Worm (Caenorhabditis elegans): ENCODE results near the gene Y37D8A.2.

The Y37D8A.2 gene

ce11 chrIII:12794200-12794599 lies 25.8 kb upstream of the Y37D8A.2 start:
- TF ChIP-seq ztf-4 (tag; optimal IDR thresholded peaks at IDR 0.05) (no peak), pqm-1 (tag; optimal IDR thresholded peaks at IDR 0.05) (no peak), unc-39 (tag; optimal IDR thresholded peaks at IDR 0.05) (no peak), egl-27 (tag; optimal IDR thresholded peaks at IDR 0.05) (no peak), ceh-28 (tag; optimal IDR thresholded peaks at IDR 0.05) (peak; percentile 93), elt-3 (tag; optimal IDR thresholded peaks at IDR 0.05) (no peak), aly-2 (tag; optimal IDR thresholded peaks at IDR 0.05) (no peak)

- TF ChIP-seq nhr-25 (tag; optimal IDR thresholded peaks at IDR 0.05) = peak; percentile 70
- no peak for TF ChIP-seq nhr-67 (tag; optimal IDR thresholded peaks at IDR 0.05)
These were observed 21.5 kb upstream of the Y37D8A.2 start, which contains the start of gene agmo-1 for ce11 chrIII:12798469-12798868. Gene agmo-1 (minus strand): TSS chrIII:12798569.

ce11 chrIII:12800529-12800928 lies 19.5 kb upstream of the Y37D8A.2 start:
- TF ChIP-seq zag-1 (tag; optimal IDR thresholded peaks at IDR 0.05) (no peak), elt-1 (tag; optimal IDR thresholded peaks at IDR 0.05) (peak; percentile 14), lin-15B (tag; optimal IDR thresholded peaks at IDR 0.05) (peak; percentile 21), nhr-25 (tag; optimal IDR thresholded peaks at IDR 0.05) (peak; percentile 75), nhr-43 (tag; optimal IDR thresholded peaks at IDR 0.05; ENCODE audit: poor library complexity, severe bottlenecking) (peak; percentile 16), pqm-1 (tag; optimal IDR thresholded peaks at IDR 0.05) (no peak), nhr-23 (tag; optimal IDR thresholded peaks at IDR 0.05) (peak; percentile 28)

ce11 chrIII:12806712-12807111 lies 13.3 kb upstream of the Y37D8A.2 start, which contains the start of gene BE10.5:
Gene BE10.5 (minus strand): TSS chrIII:12806812.
- TF ChIP-seq nhr-43 (tag; optimal IDR thresholded peaks at IDR 0.05; ENCODE audit: poor library complexity, severe bottlenecking) (no peak), nhr-23 (tag; optimal IDR thresholded peaks at IDR 0.05) (no peak), hmg-11 (tag; optimal IDR thresholded peaks at IDR 0.05) (no peak), nfya-1 (tag; optimal IDR thresholded peaks at IDR 0.05; ENCODE audit: insufficient read depth) (no peak), jun-1 (tag; optimal IDR thresholded peaks at IDR 0.05) (no peak)

- TF ChIP-seq tbx-2 (tag; optimal IDR thresholded peaks at IDR 0.05) (no peak), fkh-2 (tag; optimal IDR thresholded peaks at IDR 0.05) (no peak), nfya-1 (tag; optimal IDR thresholded peaks at IDR 0.05; ENCODE audit: insufficient read depth) (no peak), fos-1 (tag; optimal IDR thresholded peaks at IDR 0.05) (no peak), nhr-25 (tag; optimal IDR thresholded peaks at IDR 0.05) (no peak), ceh-16 (tag; optimal IDR thresholded peaks at IDR 0.05) (no peak)
These were observed 12.3 kb upstream of the Y37D8A.2 start, which contains the start of gene BE10.3 for ce11 chrIII:12807726-12808125. Gene BE10.3 (plus strand): TSS chrIII:12808026.

ce11 chrIII:12813193-12813592 lies 6.8 kb upstream of the Y37D8A.2 start, which contains the start of gene BE10.4:
Gene BE10.4 (plus strand): TSS chrIII:12813493.
- TF ChIP-seq nhr-76 (tag; optimal IDR thresholded peaks at IDR 0.05) (no peak), nhr-12 (tag; optimal IDR thresholded peaks at IDR 0.05) (no peak), fos-1 (tag; optimal IDR thresholded peaks at IDR 0.05) (no peak)

- TF ChIP-seq ztf-4 (tag; optimal IDR thresholded peaks at IDR 0.05) (no peak), nhr-23 (tag; optimal IDR thresholded peaks at IDR 0.05) (no peak), R02D3.7 (tag; optimal IDR thresholded peaks at IDR 0.05) (peak; percentile 88), elt-2 (tag; optimal IDR thresholded peaks at IDR 0.05) (no peak), nfya-1 (tag; optimal IDR thresholded peaks at IDR 0.05; ENCODE audit: insufficient read depth) (peak; percentile 38), nhr-25 (tag; optimal IDR thresholded peaks at IDR 0.05) (no peak), elt-3 (tag; optimal IDR thresholded peaks at IDR 0.05) (no peak), lin-15B (tag; optimal IDR thresholded peaks at IDR 0.05) (peak; percentile 46), egl-27 (tag; optimal IDR thresholded peaks at IDR 0.05) (no peak), nhr-43 (tag; optimal IDR thresholded peaks at IDR 0.05; ENCODE audit: poor library complexity, severe bottlenecking) (no peak), sea-2 (GFP tag; optimal IDR thresholded peaks at IDR 0.05) (no peak), ceh-82 (tag; optimal IDR thresholded peaks at IDR 0.05) (no peak), hmg-11 (tag; optimal IDR thresholded peaks at IDR 0.05) (peak; percentile 6), pha-4 (tag; optimal IDR thresholded peaks at IDR 0.05) (peak; percentile 62), unc-62 (GFP tag; optimal IDR thresholded peaks at IDR 0.05) (no peak), skn-1 (tag; optimal IDR thresholded peaks at IDR 0.05) (no peak), ama-1 (optimal IDR thresholded peaks at IDR 0.05) (no peak), jun-1 (tag; optimal IDR thresholded peaks at IDR 0.05) (no peak), unc-39 (tag; optimal IDR thresholded peaks at IDR 0.05) (no peak)
These were observed 1.8 kb upstream of the Y37D8A.2 start, which contains the start of gene arx-5 for ce11 chrIII:12818050-12818738. Gene arx-5 (minus strand): TSS chrIII:12818100.
